Fruit fly (Drosophila melanogaster) whole organism, embryonic: ENCODE results near the gene ash1.

Source experiments
- Atf6 ChIP-seq: fragments of 200-800 bp; sonication (Bioruptor generic); IDR thresholded peaks from 2 replicates; pipeline ENCODE4 v1.3.6; 2022; ENCODE audit warnings: missing biosample characterization, missing genetic modification characterization
- CG10147 ChIP-seq: fragments of 200-800 bp; sonication (Bioruptor generic); optimal IDR thresholded peaks from 2 replicates; lab custom pipeline; 2019; ENCODE audit warnings: missing biosample characterization, mild to moderate bottlenecking, missing genetic modification characterization, moderate library complexity
- CG11247 ChIP-seq: fragments of 200-800 bp; sonication (Bioruptor generic); IDR thresholded peaks from 2 replicates; pipeline ENCODE4 v1.3.6; 2022; ENCODE audit warnings: missing biosample characterization, missing genetic modification characterization
- CG12155 ChIP-seq: fragments of 200-800 bp; sonication (Bioruptor generic); optimal IDR thresholded peaks from 3 replicates; lab custom pipeline; 2016; ENCODE audit warnings: missing biosample characterization, missing genetic modification characterization
- CG12942 ChIP-seq: fragments of 200-800 bp; sonication (Bioruptor generic); optimal IDR thresholded peaks from 3 replicates; lab custom pipeline; 2016; ENCODE audit warnings: missing biosample characterization, missing genetic modification characterization
- CG14441 ChIP-seq: fragments of 200-800 bp; sonication (Bioruptor generic); IDR thresholded peaks from 2 replicates; pipeline ENCODE4 v1.3.6; 2022; ENCODE audit warnings: missing biosample characterization, missing genetic modification characterization
- CG17328 ChIP-seq: fragments of 200-800 bp; sonication (Bioruptor generic); IDR thresholded peaks from 2 replicates; pipeline ENCODE4 v1.3.6; 2022; ENCODE audit warnings: missing biosample characterization, missing genetic modification characterization
- CG17359 ChIP-seq: fragments of 200-800 bp; sonication (Bioruptor generic); optimal IDR thresholded peaks from 3 replicates; lab custom pipeline; 2018; ENCODE audit warnings: missing biosample characterization, mild to moderate bottlenecking, missing genetic modification characterization, moderate library complexity
- CG2889 ChIP-seq: fragments of 200-800 bp; sonication (Bioruptor generic); IDR thresholded peaks from 3 replicates; pipeline ENCODE4 v1.3.6; 2022; ENCODE audit warnings: missing biosample characterization, missing genetic modification characterization
- CG31365 ChIP-seq: fragments of 200-800 bp; sonication (Bioruptor generic); optimal IDR thresholded peaks from 2 replicates; lab custom pipeline; 2018; ENCODE audit warnings: missing biosample characterization, mild to moderate bottlenecking, missing genetic modification characterization
- CG31388 ChIP-seq: fragments of 200-800 bp; sonication (Bioruptor generic); optimal IDR thresholded peaks from 2 replicates; lab custom pipeline; 2016; ENCODE audit warnings: missing biosample characterization, missing genetic modification characterization
- CG34422 ChIP-seq: fragments of 200-800 bp; sonication (Bioruptor generic); IDR thresholded peaks from 3 replicates; pipeline ENCODE4 v1.3.6; 2022; ENCODE audit warnings: missing biosample characterization, missing genetic modification characterization
- CG42726 ChIP-seq: fragments of 200-800 bp; sonication (Bioruptor generic); IDR thresholded peaks from 2 replicates; pipeline ENCODE4 v1.3.6; 2022; ENCODE audit warnings: missing biosample characterization, missing genetic modification characterization; ENCODE audit not compliant: partially characterized antibody
- CG4707 ChIP-seq: fragments of 200-800 bp; sonication (Bioruptor generic); optimal IDR thresholded peaks from 2 replicates; lab custom pipeline; 2018; ENCODE audit warnings: missing biosample characterization, mild to moderate bottlenecking, missing genetic modification characterization, moderate library complexity
- CG6689 ChIP-seq: fragments of 200-800 bp; sonication (Bioruptor generic); IDR thresholded peaks from 2 replicates; pipeline ENCODE4 v1.3.6; 2022; ENCODE audit warnings: missing biosample characterization, missing genetic modification characterization
- CG8944 ChIP-seq: fragments of 200-800 bp; sonication (Bioruptor generic); optimal IDR thresholded peaks from 3 replicates; lab custom pipeline; 2016; ENCODE audit warnings: missing biosample characterization, missing genetic modification characterization
- CG9797 ChIP-seq: fragments of 200-800 bp; sonication (Bioruptor generic); optimal IDR thresholded peaks from 3 replicates; lab custom pipeline; 2018; ENCODE audit warnings: missing biosample characterization, mild to moderate bottlenecking, missing genetic modification characterization
- CG9876 ChIP-seq: fragments of 200-800 bp; sonication (Bioruptor generic); optimal IDR thresholded peaks from 2 replicates; lab custom pipeline; 2016; ENCODE audit warnings: missing biosample characterization, missing genetic modification characterization
- D19B ChIP-seq: fragments of 200-800 bp; sonication (Bioruptor generic); optimal IDR thresholded peaks from 2 replicates; lab custom pipeline; 2017; ENCODE audit warnings: missing biosample characterization, mild to moderate bottlenecking, missing genetic modification characterization
- Dp ChIP-seq: fragments of 200-800 bp; sonication (Bioruptor generic); optimal IDR thresholded peaks from 2 replicates; lab custom pipeline; 2018; ENCODE audit warnings: missing biosample characterization, mild to moderate bottlenecking, missing genetic modification characterization, moderate library complexity
- E2f2 ChIP-seq: fragments of 200-800 bp; sonication (Bioruptor generic); IDR thresholded peaks from 2 replicates; pipeline ENCODE4 v1.3.6; 2022; ENCODE audit warnings: missing biosample characterization, missing genetic modification characterization
- ERR ChIP-seq: fragments of 200-800 bp; sonication (Bioruptor generic); optimal IDR thresholded peaks from 2 replicates; lab custom pipeline; 2016; ENCODE audit warnings: missing biosample characterization, missing genetic modification characterization
- Ets65A ChIP-seq: fragments of 200-800 bp; sonication (Bioruptor generic); peaks from one replicate; lab custom pipeline; 2016; ENCODE audit warnings: missing biosample characterization, missing genetic modification characterization
- H2.0 ChIP-seq: fragments of 200-800 bp; sonication (Bioruptor generic); IDR thresholded peaks from 2 replicates; pipeline ENCODE4 v1.3.6; 2022; ENCODE audit warnings: missing biosample characterization, missing genetic modification characterization
- HLH54F ChIP-seq: fragments of 200-800 bp; sonication (Bioruptor generic); optimal IDR thresholded peaks from 3 replicates; lab custom pipeline; 2016; ENCODE audit warnings: missing biosample characterization, missing genetic modification characterization
- Hmr ChIP-seq: fragments of 200-800 bp; sonication (Bioruptor generic); optimal IDR thresholded peaks from 3 replicates; lab custom pipeline; 2017; ENCODE audit warnings: mild to moderate bottlenecking, missing biosample characterization, missing genetic modification reagents, missing genetic modification characterization
- NK7.1 ChIP-seq: fragments of 200-800 bp; sonication (Bioruptor generic); optimal IDR thresholded peaks from 3 replicates; lab custom pipeline; 2016; ENCODE audit warnings: missing biosample characterization, missing genetic modification characterization
- Rx ChIP-seq: fragments of 200-800 bp; sonication (Bioruptor generic); IDR thresholded peaks from 2 replicates; pipeline ENCODE4 v1.3.6; 2022; ENCODE audit warnings: missing biosample characterization, missing genetic modification characterization
- Side ChIP-seq: fragments of 200-800 bp; sonication (Bioruptor generic); optimal IDR thresholded peaks from 2 replicates; lab custom pipeline; 2016; ENCODE audit warnings: missing biosample characterization, missing genetic modification characterization
- crp ChIP-seq, 2 experiments: fragments of 200-800 bp; sonication (Bioruptor generic); optimal IDR thresholded peaks; 2 replicates in 1 of 2; 3 replicates in 1 of 2; lab custom pipeline; 2017; ENCODE audit warnings: missing biosample characterization in 2 of 2, missing genetic modification characterization in 2 of 2, mild to moderate bottlenecking in 1 of 2, moderate library complexity in 1 of 2
- danr ChIP-seq: fragments of 200-800 bp; sonication (Bioruptor generic); IDR thresholded peaks from 2 replicates; pipeline ENCODE4 v1.3.6; 2022; ENCODE audit warnings: missing biosample characterization, missing genetic modification characterization
- fd3F ChIP-seq: fragments of 200-800 bp; sonication (Bioruptor generic); optimal IDR thresholded peaks from 2 replicates; lab custom pipeline; 2018; ENCODE audit warnings: missing biosample characterization, mild to moderate bottlenecking, missing genetic modification characterization, moderate library complexity
- ham ChIP-seq: fragments of 200-800 bp; sonication (Bioruptor generic); IDR thresholded peaks from 2 replicates; pipeline ENCODE4 v1.3.6; 2022; ENCODE audit warnings: missing biosample characterization, missing genetic modification characterization
- her ChIP-seq: fragments of 200-800 bp; sonication (Bioruptor generic); optimal IDR thresholded peaks from 2 replicates; lab custom pipeline; 2016; ENCODE audit warnings: missing biosample characterization, missing genetic modification characterization
- jigr1 ChIP-seq: fragments of 200-800 bp; sonication (Bioruptor generic); IDR thresholded peaks from 3 replicates; pipeline ENCODE4 v1.3.6; 2022; ENCODE audit warnings: missing biosample characterization, missing genetic modification characterization
- ken ChIP-seq: fragments of 200-800 bp; sonication (Bioruptor generic); IDR thresholded peaks from 3 replicates; pipeline ENCODE4 v1.3.6; 2022; ENCODE audit warnings: missing biosample characterization, missing genetic modification characterization
- lov ChIP-seq, 2 experiments: fragments of 200-800 bp in 1 of 2; fragments of >200 bp in 1 of 2; sonication (Bioruptor generic) in 1 of 2; IDR thresholded peaks in 1 of 2; optimal IDR thresholded peaks in 1 of 2; 2 replicates in 1 of 2; 3 replicates in 1 of 2; pipeline versions ENCODE4 v1.3.6 to Lab custom; 2017 to 2022; ENCODE audit warnings: missing biosample characterization in 1 of 2, missing genetic modification characterization in 1 of 2
- nerfin-1 ChIP-seq: fragments of 200-800 bp; sonication (Bioruptor generic); optimal IDR thresholded peaks from 3 replicates; lab custom pipeline; 2019; ENCODE audit warnings: missing biosample characterization, mild to moderate bottlenecking, missing genetic modification characterization, moderate library complexity
- pan ChIP-seq, 4 experiments: fragments of >200 bp in 3 of 4; fragments of 200-800 bp in 1 of 4; sonication (Bioruptor generic) in 1 of 4; optimal IDR thresholded peaks in 3 of 4; IDR thresholded peaks in 1 of 4; 2 replicates each; pipeline versions ENCODE4 v1.3.6 to Lab custom; 2017 to 2022; ENCODE audit warnings: missing biosample characterization in 2 of 4, missing genetic modification characterization in 2 of 4, mixed read lengths in 1 of 4
- shn ChIP-seq: fragments of 200-800 bp; sonication (Bioruptor generic); optimal IDR thresholded peaks from 3 replicates; lab custom pipeline; 2016; ENCODE audit warnings: missing biosample characterization, missing genetic modification characterization
- sna ChIP-seq: fragments of 200-800 bp; sonication (Bioruptor generic); IDR thresholded peaks from 2 replicates; pipeline ENCODE4 v1.3.6; 2022; ENCODE audit warnings: missing biosample characterization, missing genetic modification characterization; ENCODE audit not compliant: partially characterized antibody
- stc ChIP-seq: fragments of 200-800 bp; sonication (Bioruptor generic); IDR thresholded peaks from 2 replicates; pipeline ENCODE4 v1.3.6; 2022; ENCODE audit warnings: missing biosample characterization, missing genetic modification characterization
- tap ChIP-seq: fragments of 200-800 bp; optimal IDR thresholded peaks from 3 replicates; lab custom pipeline; 2019; ENCODE audit warnings: missing biosample characterization, mild to moderate bottlenecking, missing genetic modification characterization, moderate library complexity
- trh ChIP-seq: fragments of 200-800 bp; sonication (Bioruptor generic); optimal IDR thresholded peaks from 2 replicates; lab custom pipeline; 2016; ENCODE audit warnings: missing biosample characterization, missing genetic modification characterization
- twi ChIP-seq: fragments of 200-800 bp; optimal IDR thresholded peaks from 2 replicates; lab custom pipeline; 2019; ENCODE audit warnings: missing biosample characterization, mild to moderate bottlenecking, missing genetic modification characterization, moderate library complexity
- tx ChIP-seq: fragments of 200-800 bp; sonication (Bioruptor generic); optimal IDR thresholded peaks from 2 replicates; lab custom pipeline; 2016; ENCODE audit warnings: missing biosample characterization, missing genetic modification characterization
- unpg ChIP-seq: fragments of 200-800 bp; sonication (Bioruptor generic); optimal IDR thresholded peaks from 3 replicates; lab custom pipeline; 2018; ENCODE audit warnings: missing biosample characterization, mild to moderate bottlenecking, missing genetic modification characterization, moderate library complexity
- wor ChIP-seq: fragments of 200-800 bp; sonication (Bioruptor generic); IDR thresholded peaks from 2 replicates; pipeline ENCODE4 v1.3.6; 2022; ENCODE audit warnings: missing biosample characterization, missing genetic modification characterization
- zen ChIP-seq: fragments of 200-800 bp; sonication (Bioruptor generic); optimal IDR thresholded peaks from 3 replicates; lab custom pipeline; 2018; ENCODE audit warnings: missing biosample characterization, mild to moderate bottlenecking, missing genetic modification characterization, moderate library complexity
- zfh1 ChIP-seq: fragments of 200-800 bp; sonication (Bioruptor generic); IDR thresholded peaks from 3 replicates; pipeline ENCODE4 v1.3.6; 2022; ENCODE audit warnings: missing biosample characterization, missing genetic modification characterization

ash1 gene

DNA sequence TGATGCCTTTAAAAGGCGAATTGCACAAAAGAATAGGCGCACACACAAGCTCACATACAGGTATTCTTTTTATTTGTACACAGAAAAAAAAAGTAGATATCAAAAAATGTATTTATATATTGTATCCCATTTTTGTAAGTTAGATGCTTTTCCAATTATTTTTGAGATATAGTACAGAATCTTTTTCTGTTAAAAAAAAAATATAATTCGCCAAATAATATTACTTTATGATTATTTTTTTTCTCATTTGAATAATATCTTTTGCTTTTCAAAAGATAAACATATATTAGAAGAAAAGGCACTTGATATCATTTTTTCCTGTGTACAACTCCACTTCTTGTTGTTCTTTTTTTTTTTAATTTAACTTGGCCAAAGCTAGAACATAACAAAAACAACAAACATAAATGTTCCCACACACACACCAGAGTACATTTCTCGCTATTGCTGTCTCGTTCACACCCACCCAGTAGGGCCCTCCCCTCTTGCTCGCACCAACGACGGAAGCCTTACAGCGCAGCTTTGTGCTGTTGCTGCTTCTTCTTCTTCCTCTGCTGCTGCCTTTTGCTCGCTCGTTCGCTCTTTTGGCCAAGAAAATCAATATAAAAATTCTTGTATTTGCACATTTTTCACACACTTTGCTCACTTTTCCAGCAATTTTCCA, 36.4 kb upstream of the ash1 start (continued):
- TF ChIP-seq CG17328 (GFP tag; lab: Robert Waterston, UW) (peak; percentile 43; the same call in 1 of the 2 replicates), CG8944 (no peak), CG11247 (no peak), jigr1 (GFP tag; lab: Robert Waterston, UW) (no peak), CG14441 (GFP tag; lab: Robert Waterston, UW) (no peak; the same call in 1 of the 2 replicates), nerfin-1 (tag; lab: Kevin White, UChicago) (peak; percentile 69), trh (GFP tag; lab: Kevin White, UChicago) (no peak), crp (GFP tag; optimal IDR thresholded peaks at IDR 0.05; lab: Kevin White, UChicago) (no peak), E2f2 (no peak), ERR (GFP tag; lab: Kevin White, UChicago) (no peak), tap (tag; lab: Kevin White, UChicago) (peak; percentile 48), tx (GFP tag; lab: Kevin White, UChicago) (no peak), CG31388 (GFP tag; lab: Kevin White, UChicago) (no peak), lov (optimal IDR thresholded peaks at IDR 0.05; lab: Kevin White, UChicago) (no peak), lov (GFP tag; IDR thresholded peaks at IDR 0.05; lab: Robert Waterston, UW) (no peak), Ets65A (GFP tag; lab: Kevin White, UChicago) (no peak), CG9876 (GFP tag; lab: Kevin White, UChicago) (no peak), twi (tag; lab: Kevin White, UChicago) (peak; percentile 9), CG4707 (GFP tag; lab: Kevin White, UChicago) (no peak), CG12942 (GFP tag; lab: Kevin White, UChicago) (peak; percentile 1), H2.0 (GFP tag; lab: Robert Waterston, UW) (peak; percentile 8; the same call in 1 of the 2 replicates), CG34422 (0 out of 3 replicates have a peak, but pooled peaks have one; percentile 62), fd3F (GFP tag; lab: Kevin White, UChicago) (peak; percentile 62), HLH54F (GFP tag; lab: Kevin White, UChicago) (no peak), Hmr (GFP tag; lab: Kevin White, UChicago) (peak; percentile 82), zfh1 (GFP tag; lab: Robert Waterston, UW) (no peak), Side (GFP tag; lab: Kevin White, UChicago) (no peak), CG10147 (peak; percentile 83), shn (GFP tag; lab: Kevin White, UChicago) (no peak), D19B (peak; percentile 62), sna (GFP tag; lab: Robert Waterston, UW) (no peak), stc (GFP tag; lab: Robert Waterston, UW) (peak; percentile 70), her (GFP tag; lab: Kevin White, UChicago) (no peak), CG42726 (GFP tag; lab: Robert Waterston, UW) (no peak), unpg (GFP tag; lab: Kevin White, UChicago) (peak; percentile 83), ham (GFP tag; lab: Robert Waterston, UW) (no peak), NK7.1 (no peak), CG12155 (GFP tag; lab: Kevin White, UChicago) (peak; percentile 50), CG2889 (GFP tag; lab: Robert Waterston, UW) (no peak), Atf6 (GFP tag; lab: Robert Waterston, UW) (peak; percentile 71), zen (tag; lab: Kevin White, UChicago) (peak; percentile 65), CG6689 (GFP tag; lab: Robert Waterston, UW) (peak; percentile 87), Dp (GFP tag; lab: Kevin White, UChicago) (no peak), CG17359 (tag; lab: Kevin White, UChicago) (peak; percentile 80), CG9797 (GFP tag; lab: Kevin White, UChicago) (no peak), CG31365 (tag; lab: Kevin White, UChicago) (no peak), danr (peak; percentile 23; the same call in 1 of the 2 replicates), Rx (GFP tag; lab: Robert Waterston, UW) (no peak), wor (GFP tag; lab: Robert Waterston, UW) (no peak), pan (optimal IDR thresholded peaks at IDR 0.05; lab: Kevin White, UChicago) (no peak), pan (GFP tag; optimal IDR thresholded peaks at IDR 0.05 in 1 of 2, IDR thresholded peaks at IDR 0.05 in 1 of 2) (peak in 1 of 2 experiments; percentile 73), ken (GFP tag; lab: Robert Waterston, UW) (no peak)
